Worm (Caenorhabditis elegans) whole organism, L1 larva: ENCODE measurements around the gene Y50D7A.10.

Experiments used
- C34B4.2 ChIP-seq: sonication (generic microtip); optimal IDR thresholded peaks from 2 replicates; lab custom pipeline; 2017; ENCODE audit warnings: mild to moderate bottlenecking, missing genetic modification characterization, missing compliant biosample characterization
- F16B12.6 ChIP-seq: fragments of 150-350 bp; optimal IDR thresholded peaks from 2 replicates; lab custom pipeline; 2014; ENCODE audit warnings: missing biosample characterization, missing genetic modification characterization
- ama-1 ChIP-seq: fragments of 150-350 bp; optimal IDR thresholded peaks from 2 replicates; lab custom pipeline; 2014
- blmp-1 ChIP-seq: fragments of 150-350 bp; optimal IDR thresholded peaks from 2 replicates; lab custom pipeline; 2014; ENCODE audit warnings: missing biosample characterization, missing genetic modification characterization
- ceh-63 ChIP-seq: fragments of 200-800 bp; sonication (Bioruptor generic); optimal IDR thresholded peaks from 2 replicates; lab custom pipeline; 2018; ENCODE audit warnings: mild to moderate bottlenecking, missing genetic modification characterization, missing compliant biosample characterization
- ceh-82 ChIP-seq, 3 experiments: fragments of 150-350 bp in 1 of 3; sonication (generic microtip) in 2 of 3; optimal IDR thresholded peaks; 2 replicates each; lab custom pipeline; 2014 to 2017; ENCODE audit warnings: missing biosample characterization in 3 of 3, missing genetic modification characterization in 3 of 3
- efl-1 ChIP-seq, 4 experiments: fragments of 150-350 bp; optimal IDR thresholded peaks in 3 of 4; peaks in 1 of 4; 1 replicate in 1 of 4; 2 replicates in 3 of 4; lab custom pipeline; 2014; ENCODE audit warnings: missing biosample characterization in 2 of 4, missing genetic modification characterization in 2 of 4, missing genetic modification reagents in 2 of 4
- efl-3 ChIP-seq: fragments of 200-800 bp; sonication (Bioruptor generic); optimal IDR thresholded peaks from 2 replicates; lab custom pipeline; 2018; ENCODE audit warnings: mild to moderate bottlenecking, missing genetic modification characterization, missing compliant biosample characterization
- egl-27 ChIP-seq, 2 experiments: fragments of 150-350 bp in 1 of 2; sonication (generic microtip); optimal IDR thresholded peaks; 3 replicates each; lab custom pipeline; 2017 to 2018; ENCODE audit warnings: missing biosample characterization in 2 of 2, missing genetic modification characterization in 2 of 2, missing genetic modification reagents in 2 of 2
- elt-3 ChIP-seq, 6 experiments: fragments of 150-350 bp in 1 of 6; sonication (generic microtip); optimal IDR thresholded peaks; 2 replicates each; lab custom pipeline; 2017 to 2018; ENCODE audit warnings: missing biosample characterization in 6 of 6, missing genetic modification characterization in 6 of 6, inconsistent platforms in 1 of 6
- ets-5 ChIP-seq: fragments of 200-800 bp; sonication (Bioruptor generic); IDR thresholded peaks from 2 replicates; pipeline ENCODE4 v1.3.6; 2022; ENCODE audit warnings: missing genetic modification characterization, missing compliant biosample characterization
- fkh-4 ChIP-seq: sonication (generic microtip); optimal IDR thresholded peaks from 2 replicates; lab custom pipeline; 2016; ENCODE audit warnings: missing compliant biosample characterization, missing genetic modification characterization, borderline replicate concordance
- fkh-8 ChIP-seq: sonication (generic microtip); optimal IDR thresholded peaks from 2 replicates; lab custom pipeline; 2016; ENCODE audit warnings: mild to moderate bottlenecking, missing genetic modification characterization, missing compliant biosample characterization
- grh-1 ChIP-seq: fragments of 200-800 bp; sonication (Bioruptor generic); IDR thresholded peaks from 2 replicates; pipeline ENCODE4 v1.3.6; 2022; ENCODE audit warnings: missing genetic modification reagents, missing genetic modification characterization, missing compliant biosample characterization
- hlh-4 ChIP-seq: sonication (generic microtip); optimal IDR thresholded peaks from 2 replicates; lab custom pipeline; 2016; ENCODE audit warnings: mild to moderate bottlenecking, missing genetic modification characterization, missing compliant biosample characterization
- hpl-2 ChIP-seq: fragments of 150-350 bp; optimal IDR thresholded peaks from 2 replicates; lab custom pipeline; 2014; ENCODE audit warnings: missing biosample characterization, missing genetic modification reagents, missing genetic modification characterization
- irx-1 ChIP-seq: sonication (generic microtip); optimal IDR thresholded peaks from 2 replicates; lab custom pipeline; 2016; ENCODE audit warnings: missing genetic modification characterization, missing compliant biosample characterization
- jun-1 ChIP-seq: fragments of 150-350 bp; optimal IDR thresholded peaks from 2 replicates; lab custom pipeline; 2014; ENCODE audit warnings: missing biosample characterization, missing genetic modification reagents, missing genetic modification characterization
- lin-14 ChIP-seq: fragments of 200-800 bp; sonication (Bioruptor generic); optimal IDR thresholded peaks from 2 replicates; lab custom pipeline; 2018; ENCODE audit warnings: mild to moderate bottlenecking, missing genetic modification characterization, moderate library complexity, missing compliant biosample characterization
- lin-39 ChIP-seq: fragments of 150-350 bp; optimal IDR thresholded peaks from 2 replicates; lab custom pipeline; 2014; ENCODE audit warnings: missing biosample characterization, missing genetic modification reagents, missing genetic modification characterization
- lsy-2 ChIP-seq, 2 experiments: fragments of 150-350 bp; optimal IDR thresholded peaks; 2 replicates each; lab custom pipeline; 2014; ENCODE audit warnings: missing biosample characterization in 2 of 2, missing genetic modification characterization in 2 of 2
- mdl-1 ChIP-seq, 2 experiments: fragments of 150-350 bp; optimal IDR thresholded peaks; 2 replicates each; lab custom pipeline; 2014 to 2017; ENCODE audit warnings: missing biosample characterization in 2 of 2, missing genetic modification characterization in 2 of 2, inconsistent platforms in 1 of 2
- mef-2 ChIP-seq: fragments of 150-350 bp; optimal IDR thresholded peaks from 2 replicates; lab custom pipeline; 2014; ENCODE audit warnings: missing biosample characterization, missing genetic modification characterization
- mep-1 ChIP-seq: fragments of 150-350 bp; optimal IDR thresholded peaks from 2 replicates; lab custom pipeline; 2014; ENCODE audit warnings: missing biosample characterization, missing genetic modification characterization
- nhr-12 ChIP-seq: sonication (generic microtip); optimal IDR thresholded peaks from 2 replicates; lab custom pipeline; 2017; ENCODE audit warnings: missing biosample characterization, missing genetic modification characterization
- nhr-20 ChIP-seq: sonication (generic microtip); optimal IDR thresholded peaks from 2 replicates; lab custom pipeline; 2016; ENCODE audit warnings: mild to moderate bottlenecking, missing genetic modification characterization, missing compliant biosample characterization
- nhr-237 ChIP-seq: fragments of 150-350 bp; optimal IDR thresholded peaks from 2 replicates; lab custom pipeline; 2014; ENCODE audit warnings: missing biosample characterization, missing genetic modification characterization
- nhr-28 ChIP-seq: fragments of 150-350 bp; optimal IDR thresholded peaks from 2 replicates; lab custom pipeline; 2014; ENCODE audit warnings: missing biosample characterization, missing genetic modification characterization
- nhr-47 ChIP-seq: sonication (generic microtip); optimal IDR thresholded peaks from 2 replicates; lab custom pipeline; 2016; ENCODE audit warnings: mild to moderate bottlenecking, missing genetic modification characterization, moderate library complexity, missing compliant biosample characterization
- nhr-71 ChIP-seq: sonication (generic microtip); optimal IDR thresholded peaks from 2 replicates; lab custom pipeline; 2016; ENCODE audit warnings: mild to moderate bottlenecking, missing genetic modification characterization, moderate library complexity, missing compliant biosample characterization
- nhr-76 ChIP-seq: sonication (generic microtip); optimal IDR thresholded peaks from 2 replicates; lab custom pipeline; 2017; ENCODE audit warnings: missing biosample characterization, missing genetic modification characterization
- nhr-77 ChIP-seq: fragments of 150-350 bp; optimal IDR thresholded peaks from 2 replicates; lab custom pipeline; 2014; ENCODE audit warnings: missing biosample characterization, missing genetic modification characterization
- nhr-85 ChIP-seq: sonication (generic microtip); peaks from one replicate; lab custom pipeline; 2016; ENCODE audit warnings: missing genetic modification characterization, inconsistent platforms, missing compliant biosample characterization
- nhr-90 ChIP-seq: sonication (generic microtip); optimal IDR thresholded peaks from 2 replicates; lab custom pipeline; 2016; ENCODE audit warnings: mild to moderate bottlenecking, missing genetic modification characterization, missing compliant biosample characterization; ENCODE audit not compliant: poor library complexity
- pax-3 ChIP-seq: fragments of 200-800 bp; sonication (Bioruptor generic); optimal IDR thresholded peaks from 2 replicates; lab custom pipeline; 2018; ENCODE audit warnings: mild to moderate bottlenecking, missing genetic modification characterization, moderate library complexity, missing compliant biosample characterization
- snu-23 ChIP-seq: sonication (generic microtip); optimal IDR thresholded peaks from 2 replicates; lab custom pipeline; 2016; ENCODE audit warnings: missing genetic modification characterization, missing compliant biosample characterization
- sox-4 ChIP-seq: sonication (generic microtip); optimal IDR thresholded peaks from 2 replicates; lab custom pipeline; 2016; ENCODE audit warnings: missing genetic modification characterization, missing compliant biosample characterization
- sptf-1 ChIP-seq: fragments of 150-350 bp; optimal IDR thresholded peaks from 2 replicates; lab custom pipeline; 2014; ENCODE audit warnings: missing biosample characterization, missing genetic modification characterization
- sup-37 ChIP-seq: fragments of 200-800 bp; sonication (Bioruptor generic); optimal IDR thresholded peaks from 2 replicates; lab custom pipeline; 2018; ENCODE audit warnings: mild to moderate bottlenecking, missing genetic modification characterization, missing compliant biosample characterization
- unc-130 ChIP-seq: fragments of 150-350 bp; optimal IDR thresholded peaks from 2 replicates; lab custom pipeline; 2017; ENCODE audit warnings: missing biosample characterization, missing genetic modification characterization, inconsistent platforms
- unc-30 ChIP-seq: sonication (generic microtip); optimal IDR thresholded peaks from 2 replicates; lab custom pipeline; 2017; ENCODE audit warnings: missing biosample characterization, missing genetic modification characterization
- unc-62 ChIP-seq: fragments of 150-350 bp; optimal IDR thresholded peaks from 2 replicates; lab custom pipeline; 2014; ENCODE audit warnings: missing biosample characterization, missing genetic modification reagents, missing genetic modification characterization
- unc-86 ChIP-seq: sonication (generic microtip); optimal IDR thresholded peaks from 2 replicates; lab custom pipeline; 2016; ENCODE audit warnings: missing genetic modification characterization, missing compliant biosample characterization
- vab-15 ChIP-seq: sonication (generic microtip); optimal IDR thresholded peaks from 2 replicates; lab custom pipeline; 2017; ENCODE audit warnings: missing genotype, mild to moderate bottlenecking, missing genetic modification characterization, missing compliant biosample characterization
- xbp-1 ChIP-seq: sonication (generic microtip); optimal IDR thresholded peaks from 2 replicates; lab custom pipeline; 2016; ENCODE audit warnings: missing genetic modification characterization, missing compliant biosample characterization
- zag-1 ChIP-seq: fragments of 150-350 bp; optimal IDR thresholded peaks from 2 replicates; lab custom pipeline; 2014; ENCODE audit warnings: missing biosample characterization, missing genetic modification characterization
- zip-4 ChIP-seq: fragments of 200-800 bp; sonication (Bioruptor generic); optimal IDR thresholded peaks from 2 replicates; lab custom pipeline; 2018; ENCODE audit warnings: mild to moderate bottlenecking, missing genetic modification characterization, moderate library complexity, missing compliant biosample characterization
- ztf-11 ChIP-seq, 2 experiments: sonication (generic microtip); optimal IDR thresholded peaks; 2 replicates each; lab custom pipeline; 2016 to 2017; ENCODE audit warnings: missing genetic modification characterization in 2 of 2, missing biosample characterization in 1 of 2, missing compliant biosample characterization in 1 of 2
- ztf-4 ChIP-seq: fragments of 150-350 bp; optimal IDR thresholded peaks from 2 replicates; lab custom pipeline; 2014; ENCODE audit warnings: missing biosample characterization, missing genetic modification characterization

Y50D7A.10 gene

DNA sequence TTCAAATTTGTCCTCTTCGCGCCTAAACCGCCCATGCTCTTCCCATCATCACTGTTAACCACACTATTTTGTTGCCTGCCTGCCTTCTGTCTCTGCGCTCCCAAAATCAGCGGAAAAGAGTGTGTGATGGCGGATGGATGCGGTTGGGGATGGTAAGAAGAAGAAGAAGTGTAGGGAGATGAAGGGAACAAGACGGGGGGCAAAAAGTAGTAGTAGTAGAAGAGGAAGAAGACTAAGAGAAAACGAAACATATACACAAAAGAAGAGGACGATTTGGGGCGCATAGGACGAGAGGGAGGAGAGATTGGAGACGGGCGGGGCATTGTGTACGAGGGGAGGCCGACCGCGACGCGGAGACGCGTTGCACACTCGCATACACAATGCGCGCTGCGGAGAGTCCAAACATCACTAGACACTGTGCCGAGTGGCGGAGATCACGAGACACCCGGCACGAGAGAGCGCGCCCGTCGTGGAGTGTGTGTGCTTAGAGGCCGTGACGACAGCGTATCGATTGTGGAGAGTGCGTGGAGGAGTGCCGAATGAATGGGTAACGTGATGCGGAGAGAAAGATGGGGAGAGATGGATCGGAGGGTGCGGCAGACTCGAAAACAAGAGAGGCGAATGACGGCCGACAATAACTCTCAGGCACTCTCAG is 34.4 kb downstream of the Y50D7A.10 start (continued):
- TF ChIP-seq ztf-11 (tag; optimal IDR thresholded peaks at IDR 0.05; lab: Kevin White, UChicago) (peak in 1 of 2 experiments; percentile 86), ets-5 (no peak), nhr-237 (tag; lab: Kevin White, UChicago) (peak; percentile 75), C34B4.2 (tag; lab: Kevin White, UChicago) (peak; percentile 25), blmp-1 (tag; lab: Kevin White, UChicago) (no peak), fkh-4 (peak; percentile 50), lin-14 (GFP tag; lab: Kevin White, UChicago) (peak; percentile 99), F16B12.6 (tag; lab: Kevin White, UChicago) (peak; percentile 17), unc-86 (tag; lab: Kevin White, UChicago) (peak; percentile 98), hpl-2 (GFP tag; lab: Kevin White, UChicago) (peak; percentile 18), pax-3 (tag; lab: Kevin White, UChicago) (peak; percentile 96), jun-1 (tag; lab: Kevin White, UChicago) (peak; percentile 72), xbp-1 (tag; lab: Kevin White, UChicago) (peak; percentile 92), mdl-1 (tag; optimal IDR thresholded peaks at IDR 0.05; lab: Kevin White, UChicago) (peak in 1 of 2 experiments; percentile 94), unc-62 (GFP tag; lab: Kevin White, UChicago) (no peak), nhr-47 (tag; lab: Kevin White, UChicago) (peak; percentile 97), fkh-8 (tag; lab: Kevin White, UChicago) (peak; percentile 99), nhr-76 (peak; percentile 56), efl-3 (peak; percentile 8), elt-3 (tag; optimal IDR thresholded peaks at IDR 0.05; lab: Kevin White, UChicago) (peak in 2 of 6 experiments; percentile 31 to 56), grh-1 (GFP tag; lab: Robert Waterston, UW) (peak; percentile 80), ceh-82 (tag; optimal IDR thresholded peaks at IDR 0.05; lab: Kevin White, UChicago) (peak; percentile 67 to 85 (median 79)), mef-2 (tag; lab: Kevin White, UChicago) (peak; percentile 86), lin-39 (tag; lab: Kevin White, UChicago) (no peak), sptf-1 (tag; lab: Kevin White, UChicago) (no peak), unc-130 (peak; percentile 84), efl-1 (optimal IDR thresholded peaks at IDR 0.05; lab: Kevin White, UChicago) (peak; percentile 84 to 99), efl-1 (GFP tag; optimal IDR thresholded peaks at IDR 0.05 in 1 of 2; lab: Kevin White, UChicago) (peak; percentile 85 to 98), nhr-85 (tag; lab: Kevin White, UChicago) (peak; percentile 98), nhr-28 (tag; lab: Kevin White, UChicago) (no peak), sup-37 (GFP tag; lab: Kevin White, UChicago) (peak; percentile 89), unc-30 (tag; lab: Kevin White, UChicago) (no peak), nhr-77 (tag; lab: Kevin White, UChicago) (peak; percentile 8), vab-15 (no peak)

DNA sequence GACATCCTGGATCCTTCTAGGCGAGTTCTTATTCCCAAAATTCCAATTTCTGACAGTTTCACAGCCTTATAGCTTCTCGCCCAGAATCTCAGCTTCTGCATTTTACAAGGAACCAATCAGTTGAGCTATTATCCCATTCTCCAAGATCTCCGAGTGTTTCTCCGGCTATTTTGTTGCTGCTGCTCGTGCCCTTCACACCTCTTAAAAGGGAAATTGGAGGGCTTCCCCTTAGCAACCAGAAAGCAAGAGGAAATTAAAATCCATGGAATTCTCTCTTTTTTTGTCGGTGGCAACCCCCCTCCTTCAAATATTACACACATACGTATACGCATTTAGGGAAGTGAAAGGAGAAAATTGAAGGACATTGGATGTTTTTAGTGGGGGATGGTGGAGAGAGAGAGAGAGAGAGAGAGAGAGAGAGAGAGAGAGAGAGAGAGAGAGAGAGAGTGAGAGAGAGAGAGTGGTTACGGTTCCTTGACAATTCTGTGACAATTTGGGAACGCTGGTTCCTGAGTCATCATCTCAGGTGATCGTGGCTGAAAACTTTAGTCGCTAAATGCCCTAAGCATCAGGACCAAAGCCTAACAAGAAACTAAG is 36.7 kb downstream of the Y50D7A.10 start:
- TF ChIP-seq sox-4 (tag; lab: Kevin White, UChicago) (no peak), nhr-237 (tag; lab: Kevin White, UChicago) (no peak), efl-1 (optimal IDR thresholded peaks at IDR 0.05; lab: Kevin White, UChicago) (peak; percentile 31 to 37), efl-1 (GFP tag; optimal IDR thresholded peaks at IDR 0.05 in 1 of 2; lab: Kevin White, UChicago) (peak in 1 of 2 experiments; percentile 94), nhr-85 (tag; lab: Kevin White, UChicago) (peak; percentile 93), irx-1 (tag; lab: Kevin White, UChicago) (no peak), mep-1 (peak; percentile 35), zip-4 (no peak), blmp-1 (tag; lab: Kevin White, UChicago) (peak; percentile 91), snu-23 (GFP tag; lab: Kevin White, UChicago) (peak; percentile 8), ceh-63 (GFP tag; lab: Kevin White, UChicago) (no peak), lin-14 (GFP tag; lab: Kevin White, UChicago) (peak; percentile 72), nhr-28 (tag; lab: Kevin White, UChicago) (no peak), nhr-12 (tag; lab: Kevin White, UChicago) (no peak), egl-27 (tag; optimal IDR thresholded peaks at IDR 0.05; lab: Kevin White, UChicago) (no peak), nhr-47 (tag; lab: Kevin White, UChicago) (no peak), nhr-20 (tag; lab: Kevin White, UChicago) (peak; percentile 13), ztf-4 (tag; lab: Kevin White, UChicago) (peak; percentile 21), ama-1 (lab: Kevin White, UChicago) (no peak), hlh-4 (tag; lab: Kevin White, UChicago) (no peak), hpl-2 (GFP tag; lab: Kevin White, UChicago) (no peak), nhr-71 (tag; lab: Kevin White, UChicago) (peak; percentile 7), lsy-2 (tag; optimal IDR thresholded peaks at IDR 0.05; lab: Kevin White, UChicago) (peak in 1 of 2 experiments; percentile 14), zag-1 (tag; lab: Kevin White, UChicago) (no peak), nhr-90 (tag; lab: Kevin White, UChicago) (peak; percentile 4), fkh-4 (no peak)
